Worm (Caenorhabditis elegans): ENCODE data around the gene sma-4.
A peak's percentile ranks its signal among the peaks of the same experiment; 100 is the strongest.

Gene sma-4

DNA sequence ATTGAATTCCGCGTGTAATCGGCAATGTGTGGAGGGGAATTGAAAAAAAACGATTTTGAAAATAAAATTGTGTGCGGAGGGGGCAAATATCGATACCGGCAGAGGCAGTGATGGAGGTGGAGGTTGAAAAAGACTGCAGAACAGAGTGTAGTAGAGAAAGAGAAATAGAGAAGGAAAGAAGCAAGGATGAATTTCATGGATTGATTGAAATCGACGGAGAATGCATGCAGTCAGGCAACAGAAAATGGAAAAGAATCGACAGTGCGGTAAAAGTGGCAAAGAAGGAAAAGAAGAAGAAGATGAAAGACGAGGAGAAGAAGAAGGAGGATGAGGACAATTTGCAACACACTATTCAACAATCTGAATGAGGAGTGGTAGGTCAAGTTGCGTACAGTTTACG, 20.8 kb downstream of the sma-4 start, which contains the start of gene W04D12.1:
TSS of gene W04D12.1 (plus strand) at position 111 of the 400 bp plus-strand sequence.
- no peak for TF ChIP-seq dmd-6 (GFP tag; IDR thresholded peaks at IDR 0.05)
- TF ChIP-seq unc-62 (GFP tag; optimal IDR thresholded peaks at IDR 0.05 in 1 of 2), result peak in 1 of 2 experiments; percentile 63
- TF ChIP-seq unc-62 (tag; optimal IDR thresholded peaks at IDR 0.05), result no peak
- no peak for TF ChIP-seq set-16 (GFP tag; IDR thresholded peaks at IDR 0.05)
- TF ChIP-seq ZK337.2 (GFP tag; IDR thresholded peaks at IDR 0.05), result 0 out of 2 replicates have a peak, but pooled peaks have one; percentile 15
- TF ChIP-seq sdz-12 (GFP tag; optimal IDR thresholded peaks at IDR 0.05), result no peak
- TF ChIP-seq mxl-2 (GFP tag; conservative IDR thresholded peaks at IDR 0.05), result no peak
- no peak for TF ChIP-seq R02D3.7 (tag; optimal IDR thresholded peaks at IDR 0.05)
- TF ChIP-seq mes-2 (tag; optimal IDR thresholded peaks at IDR 0.05; ENCODE audit: poor library complexity, severe bottlenecking), result no peak
- no peak for TF ChIP-seq lim-7 (GFP tag; IDR thresholded peaks at IDR 0.05)
- 0 out of 2 replicates have a peak, but pooled peaks have one; percentile 32 for TF ChIP-seq snpc-1.2 (GFP tag; IDR thresholded peaks at IDR 0.05)
- no peak for TF ChIP-seq egl-27 (tag; optimal IDR thresholded peaks at IDR 0.05)
- TF ChIP-seq F49E8.2 (tag; optimal IDR thresholded peaks at IDR 0.05; ENCODE audit: borderline replicate concordance), result no peak
- no peak for TF ChIP-seq ZK546.5 (tag; optimal IDR thresholded peaks at IDR 0.05)
- TF ChIP-seq tag-97 (GFP tag; IDR thresholded peaks at IDR 0.05), result no peak
- no peak for TF ChIP-seq Y48G9A.11 (GFP tag; IDR thresholded peaks at IDR 0.05)
- no peak for TF ChIP-seq lin-13 (GFP tag; optimal IDR thresholded peaks at IDR 0.05)
- TF ChIP-seq madf-5 (GFP tag; IDR thresholded peaks at IDR 0.05), result no peak
- TF ChIP-seq attf-4 (tag; optimal IDR thresholded peaks at IDR 0.05), result no peak
- no peak for TF ChIP-seq nhr-102 (tag; optimal IDR thresholded peaks at IDR 0.05)
- TF ChIP-seq mdt-29 (GFP tag; IDR thresholded peaks at IDR 0.05), result no peak

DNA sequence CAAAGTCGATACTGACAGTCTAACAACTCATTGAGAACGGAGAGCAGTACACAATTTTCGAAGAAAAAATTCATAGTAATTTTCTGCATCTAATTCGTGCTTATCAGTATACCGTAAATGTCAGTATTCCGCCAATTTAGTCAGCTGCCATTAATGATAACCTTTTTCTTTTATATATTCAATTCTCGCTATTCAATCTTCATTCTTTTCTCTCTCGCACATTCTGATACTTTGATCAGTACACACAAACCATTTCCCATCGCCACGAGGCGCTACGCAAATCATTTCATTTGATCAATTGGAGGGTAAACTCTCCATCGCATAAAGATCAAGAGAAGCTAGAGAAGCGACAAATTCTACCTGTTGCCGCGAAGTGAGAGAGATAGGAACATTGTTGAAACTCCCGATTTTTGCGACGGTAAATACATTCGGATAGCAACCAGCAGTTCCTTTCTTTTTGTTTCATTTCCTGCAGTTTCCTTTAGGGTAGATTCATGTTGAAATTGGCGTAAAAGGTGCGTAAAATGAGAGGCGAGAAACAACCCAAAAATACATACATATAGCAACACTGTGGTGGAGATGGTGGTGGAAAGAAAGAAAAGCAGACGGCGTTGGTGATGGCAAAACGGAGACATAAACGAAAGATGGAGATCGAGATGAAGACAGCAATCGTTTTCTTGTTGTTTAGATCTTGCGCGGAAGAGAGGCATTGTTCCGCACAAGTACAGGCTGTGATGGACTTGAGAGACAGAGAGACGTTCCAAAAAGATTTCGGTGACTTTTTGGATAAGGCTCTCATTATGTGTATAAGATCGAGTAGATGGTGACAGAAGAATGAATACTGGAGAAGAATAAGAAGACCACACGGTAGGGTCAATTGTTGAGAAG, 22.4 kb downstream of the sma-4 start:
- TF ChIP-seq nhr-28 (tag; optimal IDR thresholded peaks at IDR 0.05), result peak; percentile 96
- TF ChIP-seq lin-15B (tag; optimal IDR thresholded peaks at IDR 0.05), result no peak
- no peak for TF ChIP-seq attf-4 (tag; optimal IDR thresholded peaks at IDR 0.05)
- TF ChIP-seq aha-1 (tag), result peak; percentile 25
- TF ChIP-seq tra-1 (GFP tag; IDR thresholded peaks at IDR 0.05), result peak; percentile 58; the same call in 1 of the 2 replicates
- no peak for TF ChIP-seq saeg-2 (GFP tag; IDR thresholded peaks at IDR 0.05)
- TF ChIP-seq mes-2 (tag; optimal IDR thresholded peaks at IDR 0.05; ENCODE audit: poor library complexity, severe bottlenecking), result peak; percentile 30
- TF ChIP-seq ama-1 (optimal IDR thresholded peaks at IDR 0.05), result peak; percentile 33
- no peak for TF ChIP-seq nhr-11 (tag; optimal IDR thresholded peaks at IDR 0.05)
- TF ChIP-seq lin-39 (tag; optimal IDR thresholded peaks at IDR 0.05), result no peak
- peak; percentile 70 to 93 for TF ChIP-seq mdl-1 (tag; optimal IDR thresholded peaks at IDR 0.05)
- no peak for TF ChIP-seq daf-12 (tag; optimal IDR thresholded peaks at IDR 0.05)
- no peak for TF ChIP-seq skn-1 (tag; optimal IDR thresholded peaks at IDR 0.05)
- no peak for TF ChIP-seq lin-29 (GFP tag; IDR thresholded peaks at IDR 0.05)
- peak; percentile 93 for TF ChIP-seq pqm-1 (tag; optimal IDR thresholded peaks at IDR 0.05)
- peak; percentile 74 for TF ChIP-seq T20F7.1 (GFP tag; optimal IDR thresholded peaks at IDR 0.05)
- TF ChIP-seq lir-3 (tag; optimal IDR thresholded peaks at IDR 0.05), result no peak
- peak; percentile 77 for TF ChIP-seq nhr-77 (tag; optimal IDR thresholded peaks at IDR 0.05)
- TF ChIP-seq dmd-6 (GFP tag; IDR thresholded peaks at IDR 0.05), result peak; percentile 95
- peak; percentile 27; the same call in 1 of the 2 replicates for TF ChIP-seq T26A8.4 (GFP tag; IDR thresholded peaks at IDR 0.05)
- no peak for TF ChIP-seq nhr-111 (GFP tag; optimal IDR thresholded peaks at IDR 0.05)
- no peak for TF ChIP-seq ceh-44 (GFP tag; IDR thresholded peaks at IDR 0.05)
- TF ChIP-seq fos-1 (tag; optimal IDR thresholded peaks at IDR 0.05), result no peak
- TF ChIP-seq Y48G9A.11 (GFP tag; IDR thresholded peaks at IDR 0.05), result no peak
- peak; percentile 67 for TF ChIP-seq nhr-6 (tag; optimal IDR thresholded peaks at IDR 0.05)
- TF ChIP-seq ztf-7 (tag; optimal IDR thresholded peaks at IDR 0.05), result no peak
- no peak for TF ChIP-seq F44E2.7 (GFP tag; IDR thresholded peaks at IDR 0.05)
- TF ChIP-seq Y105C5A.15 (GFP tag; IDR thresholded peaks at IDR 0.05), result no peak
- TF ChIP-seq F26F4.8 (GFP tag; conservative IDR thresholded peaks at IDR 0.05), result no peak
- TF ChIP-seq lin-38 (GFP tag; IDR thresholded peaks at IDR 0.05), result 0 out of 2 replicates have a peak, but pooled peaks have one; percentile 18
- peak in 1 of 2 experiments; percentile 60 for TF ChIP-seq daf-16 (GFP tag; optimal IDR thresholded peaks at IDR 0.05)
- TF ChIP-seq daf-16 (tag; optimal IDR thresholded peaks at IDR 0.05), result peak; percentile 82
- 0 out of 2 replicates have a peak, but pooled peaks have one; percentile 24 for TF ChIP-seq lin-1 (GFP tag; IDR thresholded peaks at IDR 0.05)
